Worm (Caenorhabditis elegans): Measurements from ENCODE around the gene chst-1.

DNA sequence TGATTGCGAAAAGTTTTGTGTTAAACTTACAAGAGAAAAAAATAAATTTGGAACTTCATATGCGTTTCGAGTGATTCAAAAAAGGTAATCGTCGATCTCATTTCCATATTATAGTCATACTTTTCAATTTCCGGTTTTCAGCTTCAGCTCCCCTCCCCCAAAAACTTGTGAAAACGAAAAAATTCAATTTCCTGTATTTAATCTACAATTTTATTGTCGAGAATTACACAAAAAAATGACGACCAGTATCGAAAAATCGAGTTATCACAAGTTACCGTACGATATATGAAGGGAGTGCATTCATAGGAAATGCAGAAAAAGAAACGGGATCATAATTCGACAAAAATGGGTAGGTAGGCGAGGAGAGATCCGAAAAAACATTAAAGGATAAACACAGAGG, 5.3 kb upstream of the chst-1 start, which contains the start of gene lron-4:
- TF ChIP-seq gmeb-2 (tag; optimal IDR thresholded peaks at IDR 0.05) (no peak), lim-6 (tag; optimal IDR thresholded peaks at IDR 0.05) (no peak), hlh-30 (tag; optimal IDR thresholded peaks at IDR 0.05; ENCODE audit: insufficient read depth) (no peak), rnt-1 (tag; optimal IDR thresholded peaks at IDR 0.05) (no peak), dmd-4 (tag; optimal IDR thresholded peaks at IDR 0.05; ENCODE audit: borderline replicate concordance) (no peak), elt-2 (tag; optimal IDR thresholded peaks at IDR 0.05) (no peak), C38D4.7 (GFP tag; optimal IDR thresholded peaks at IDR 0.05) (no peak)

All from whole organism, late embryonic.